Worm (Caenorhabditis elegans) whole organism, L2 larva: ENCODE results near the gene grp-1.

Experiments
- C34F6.9 ChIP-seq: fragments of 150-350 bp; optimal IDR thresholded peaks from 2 replicates; lab custom pipeline; 2014; ENCODE audit warnings: missing biosample characterization, missing genetic modification characterization
- R02D3.7 ChIP-seq: fragments of 150-350 bp; optimal IDR thresholded peaks from 2 replicates; lab custom pipeline; 2014; ENCODE audit warnings: missing biosample characterization, missing genetic modification characterization
- Y55F3AM.14 ChIP-seq: fragments of 200-800 bp; sonication (Bioruptor generic); optimal IDR thresholded peaks from 2 replicates; lab custom pipeline; 2018; ENCODE audit warnings: mild to moderate bottlenecking, missing genetic modification characterization, missing compliant biosample characterization
- ZK546.5 ChIP-seq: sonication (generic microtip); optimal IDR thresholded peaks from 2 replicates; lab custom pipeline; 2017; ENCODE audit warnings: missing biosample characterization, missing genetic modification characterization
- alr-1 ChIP-seq: fragments of 150-350 bp; optimal IDR thresholded peaks from 2 replicates; lab custom pipeline; 2014; ENCODE audit warnings: missing biosample characterization, missing genetic modification characterization
- aly-2 ChIP-seq: fragments of 150-350 bp; optimal IDR thresholded peaks from 2 replicates; lab custom pipeline; 2014; ENCODE audit warnings: missing biosample characterization, missing genetic modification characterization
- blmp-1 ChIP-seq: sonication (generic microtip); optimal IDR thresholded peaks from 2 replicates; lab custom pipeline; 2017; ENCODE audit warnings: missing genetic modification characterization, mild to moderate bottlenecking, missing compliant biosample characterization, antibody characterized with exemption, moderate library complexity; ENCODE audit not compliant: insufficient read depth
- ceh-82 ChIP-seq: fragments of 150-350 bp; optimal IDR thresholded peaks from 2 replicates; lab custom pipeline; 2014; ENCODE audit warnings: missing biosample characterization, missing genetic modification characterization
- crh-2 ChIP-seq: sonication (generic microtip); optimal IDR thresholded peaks from 2 replicates; lab custom pipeline; 2017; ENCODE audit warnings: missing biosample characterization, missing genetic modification characterization
- dmd-4 ChIP-seq: sonication (generic microtip); optimal IDR thresholded peaks from 2 replicates; lab custom pipeline; 2017; ENCODE audit warnings: missing biosample characterization, missing genetic modification characterization
- egl-27 ChIP-seq: sonication (generic microtip); optimal IDR thresholded peaks from 3 replicates; lab custom pipeline; 2017; ENCODE audit warnings: missing biosample characterization, missing genetic modification reagents, missing genetic modification characterization
- elt-1 ChIP-seq: fragments of 150-350 bp; optimal IDR thresholded peaks from 2 replicates; lab custom pipeline; 2014; ENCODE audit warnings: missing biosample characterization, missing genetic modification characterization
- fos-1 ChIP-seq: fragments of 150-350 bp; optimal IDR thresholded peaks from 2 replicates; lab custom pipeline; 2014; ENCODE audit warnings: missing biosample characterization, missing genetic modification characterization
- gmeb-1 ChIP-seq: fragments of 150-350 bp; optimal IDR thresholded peaks from 2 replicates; lab custom pipeline; 2014; ENCODE audit warnings: missing biosample characterization, missing genetic modification characterization
- lin-11 ChIP-seq: fragments of 150-350 bp; sonication (generic microtip); optimal IDR thresholded peaks from 2 replicates; lab custom pipeline; 2014; ENCODE audit warnings: missing biosample characterization, missing genetic modification characterization, inconsistent platforms, mixed read lengths
- lin-13 ChIP-seq: fragments of 150-350 bp; optimal IDR thresholded peaks from 2 replicates; lab custom pipeline; 2014; ENCODE audit warnings: missing biosample characterization, missing genetic modification reagents, missing genetic modification characterization
- lsy-2 ChIP-seq, 2 experiments: fragments of 150-350 bp in 1 of 2; sonication (generic microtip) in 1 of 2; optimal IDR thresholded peaks; 2 replicates each; lab custom pipeline; 2014 to 2017; ENCODE audit warnings: missing biosample characterization in 2 of 2, missing genetic modification characterization in 2 of 2
- mab-5 ChIP-seq: fragments of 150-350 bp; optimal IDR thresholded peaks from 2 replicates; lab custom pipeline; 2014; ENCODE audit warnings: missing biosample characterization, missing genetic modification characterization
- nhr-10 ChIP-seq: sonication (generic microtip); optimal IDR thresholded peaks from 2 replicates; lab custom pipeline; 2017; ENCODE audit warnings: missing biosample characterization, missing genetic modification characterization
- nhr-11 ChIP-seq: fragments of 150-350 bp; optimal IDR thresholded peaks from 2 replicates; lab custom pipeline; 2014; ENCODE audit warnings: missing biosample characterization, missing genetic modification characterization
- nhr-12 ChIP-seq: fragments of 150-350 bp; optimal IDR thresholded peaks from 2 replicates; lab custom pipeline; 2014; ENCODE audit warnings: missing biosample characterization, missing genetic modification characterization
- nhr-21 ChIP-seq: fragments of 150-350 bp; optimal IDR thresholded peaks from 2 replicates; lab custom pipeline; 2014; ENCODE audit warnings: missing biosample characterization, missing genetic modification characterization
- nhr-237 ChIP-seq: fragments of 150-350 bp; optimal IDR thresholded peaks from 2 replicates; lab custom pipeline; 2014; ENCODE audit warnings: missing biosample characterization, missing genetic modification characterization
- nhr-6 ChIP-seq: fragments of 150-350 bp; optimal IDR thresholded peaks from 2 replicates; lab custom pipeline; 2014; ENCODE audit warnings: missing biosample characterization, missing genetic modification characterization
- sem-4 ChIP-seq: fragments of 150-350 bp; optimal IDR thresholded peaks from 2 replicates; lab custom pipeline; 2014; ENCODE audit warnings: missing biosample characterization, missing genetic modification reagents, missing genetic modification characterization
- skn-1 ChIP-seq: sonication (generic microtip); optimal IDR thresholded peaks from 2 replicates; lab custom pipeline; 2017; ENCODE audit warnings: missing biosample characterization, missing genetic modification characterization
- sma-3 ChIP-seq: sonication (generic microtip); optimal IDR thresholded peaks from 2 replicates; lab custom pipeline; 2016; ENCODE audit warnings: missing genetic modification reagents, missing genetic modification characterization, missing compliant biosample characterization
- sma-9 ChIP-seq, 2 experiments: fragments of 150-350 bp in 1 of 2; sonication (generic microtip) in 1 of 2; optimal IDR thresholded peaks; 2 replicates each; lab custom pipeline; 2014 to 2016; ENCODE audit warnings: missing genetic modification characterization in 2 of 2, mild to moderate bottlenecking in 1 of 2, missing biosample characterization in 1 of 2, missing compliant biosample characterization in 1 of 2, missing genetic modification reagents in 1 of 2, moderate library complexity in 1 of 2
- unc-55 ChIP-seq: fragments of 150-350 bp; sonication (generic microtip); optimal IDR thresholded peaks from 3 replicates; lab custom pipeline; 2014; ENCODE audit warnings: missing biosample characterization, missing genetic modification reagents, missing genetic modification characterization
- zag-1 ChIP-seq: fragments of 150-350 bp; optimal IDR thresholded peaks from 2 replicates; lab custom pipeline; 2014; ENCODE audit warnings: missing biosample characterization, missing genetic modification characterization
- ztf-1 ChIP-seq: fragments of 200-800 bp; sonication (Bioruptor generic); conservative IDR thresholded peaks from 2 replicates; pipeline ENCODE4 v1.3.6; 2022; ENCODE audit warnings: missing genetic modification characterization, missing compliant biosample characterization
- ztf-11 ChIP-seq: sonication (generic microtip); optimal IDR thresholded peaks from 2 replicates; lab custom pipeline; 2017; ENCODE audit warnings: missing biosample characterization, missing genetic modification characterization
- ztf-4 ChIP-seq: fragments of 150-350 bp; optimal IDR thresholded peaks from 2 replicates; lab custom pipeline; 2014; ENCODE audit warnings: missing biosample characterization, missing genetic modification characterization

Gene grp-1

ce11 chrIII:8093079-8093623 is 7.6 kb downstream of the grp-1 start, which contains the start of gene K06H7.2 (continued):
- no peak for TF ChIP-seq nhr-237 (tag; lab: Kevin White, UChicago)
- peak; percentile 28 for TF ChIP-seq skn-1 (tag; lab: Kevin White, UChicago)
- TF ChIP-seq ztf-4 (tag; lab: Kevin White, UChicago) = peak; percentile 3
- TF ChIP-seq zag-1 (tag; lab: Kevin White, UChicago) = peak; percentile 31
- TF ChIP-seq fos-1 (tag; lab: Kevin White, UChicago) = peak; percentile 36
- TF ChIP-seq ztf-1 = no peak
- TF ChIP-seq C34F6.9 (tag; lab: Kevin White, UChicago) = peak; percentile 95
- TF ChIP-seq lin-11 = no peak
- TF ChIP-seq Y55F3AM.14 = no peak
- no peak for TF ChIP-seq ZK546.5 (tag; lab: Kevin White, UChicago)
- TF ChIP-seq lin-13 (GFP tag; lab: Kevin White, UChicago) = peak; percentile 28
- TF ChIP-seq sma-9 (GFP tag; optimal IDR thresholded peaks at IDR 0.05; lab: Kevin White, UChicago) = no peak
- no peak for TF ChIP-seq sma-9 (tag; optimal IDR thresholded peaks at IDR 0.05; lab: Kevin White, UChicago)
- no peak for TF ChIP-seq R02D3.7 (tag; lab: Kevin White, UChicago)
- no peak for TF ChIP-seq alr-1 (tag; lab: Kevin White, UChicago)

- no peak for TF ChIP-seq ztf-11 (tag; lab: Kevin White, UChicago)
- no peak for TF ChIP-seq aly-2 (tag; lab: Kevin White, UChicago)
- no peak for TF ChIP-seq egl-27
- TF ChIP-seq sem-4 (tag; lab: Kevin White, UChicago) = no peak
- no peak for TF ChIP-seq lsy-2 (tag; optimal IDR thresholded peaks at IDR 0.05; lab: Kevin White, UChicago)
- TF ChIP-seq dmd-4 = no peak
- TF ChIP-seq nhr-6 (tag; lab: Kevin White, UChicago) = no peak
- no peak for TF ChIP-seq fos-1 (tag; lab: Kevin White, UChicago)
- no peak for TF ChIP-seq mab-5
- TF ChIP-seq, all 48 proteins: peak for 0
Measured at ce11 chrIII:8098116-8098515, 12.6 kb downstream of the grp-1 start, which contains the start of gene K06H7.8. Gene K06H7.8, minus strand, starts transcription at chrIII:8098216.

- TF ChIP-seq zag-1 (tag; lab: Kevin White, UChicago) = no peak
- no peak for TF ChIP-seq egl-27
- TF ChIP-seq sma-9 (GFP tag; optimal IDR thresholded peaks at IDR 0.05; lab: Kevin White, UChicago) = no peak
- no peak for TF ChIP-seq sma-9 (tag; optimal IDR thresholded peaks at IDR 0.05; lab: Kevin White, UChicago)
- TF ChIP-seq nhr-21 (tag; lab: Kevin White, UChicago) = no peak
- TF ChIP-seq fos-1 (tag; lab: Kevin White, UChicago) = no peak
- TF ChIP-seq blmp-1 (tag; lab: Kevin White, UChicago) = no peak
- no peak for TF ChIP-seq R02D3.7 (tag; lab: Kevin White, UChicago)
- no peak for TF ChIP-seq nhr-12 (tag; lab: Kevin White, UChicago)
- no peak for TF ChIP-seq ztf-1
- no peak for TF ChIP-seq unc-55
- no peak for TF ChIP-seq sma-3 (GFP tag; lab: Kevin White, UChicago)
- TF ChIP-seq nhr-10 (tag; lab: Kevin White, UChicago) = no peak
- no peak for TF ChIP-seq ceh-82 (tag; lab: Kevin White, UChicago)
Measured at ce11 chrIII:8099022-8099421, 13.5 kb downstream of the grp-1 start, which contains the start of gene K06H7.1. Gene K06H7.1, plus strand, starts transcription at chrIII:8099322.

ce11 chrIII:8100960-8101359 is 15.5 kb downstream of the grp-1 start, which contains the start of gene plk-1:
Gene plk-1, plus strand, starts transcription at chrIII:8101348.
- TF ChIP-seq lin-11 (no peak), fos-1 (tag; lab: Kevin White, UChicago) (no peak), elt-1 (tag; lab: Kevin White, UChicago) (no peak), ztf-1 (no peak), R02D3.7 (tag; lab: Kevin White, UChicago) (peak; percentile 55), lsy-2 (tag; optimal IDR thresholded peaks at IDR 0.05; lab: Kevin White, UChicago) (peak in 1 of 2 experiments; percentile 57), crh-2 (tag; lab: Kevin White, UChicago) (peak; percentile 11), gmeb-1 (tag; lab: Kevin White, UChicago) (peak; percentile 72), nhr-11 (tag; lab: Kevin White, UChicago) (no peak), sma-3 (GFP tag; lab: Kevin White, UChicago) (peak; percentile 2), C34F6.9 (tag; lab: Kevin White, UChicago) (peak; percentile 11)
- TF ChIP-seq, all 48 proteins: peak for 6
